Worm (Caenorhabditis elegans) whole organism, young adult: ENCODE results near the gene F39F10.2.
A peak's percentile ranks its signal among the peaks of the same experiment; 100 is the strongest.

Experiments used
- B0019.2 ChIP-seq: fragments of 200-800 bp; sonication (Bioruptor generic); conservative IDR thresholded peaks from 2 replicates; pipeline ENCODE4 v1.3.6; 2022; ENCODE audit warnings: missing genetic modification reagents, missing genetic modification characterization, missing compliant biosample characterization
- C06A6.2 ChIP-seq: fragments of 200-800 bp; sonication (Bioruptor generic); conservative IDR thresholded peaks from 2 replicates; pipeline ENCODE4 v1.3.6; 2022; ENCODE audit warnings: missing genetic modification characterization, missing compliant biosample characterization
- C17E4.6 ChIP-seq: fragments of 200-800 bp; sonication (Bioruptor generic); IDR thresholded peaks from 2 replicates; pipeline ENCODE4 v1.3.6; 2022; ENCODE audit warnings: missing genetic modification reagents, missing genetic modification characterization, missing compliant biosample characterization
- D2030.7 ChIP-seq: fragments of 200-800 bp; sonication (Bioruptor generic); IDR thresholded peaks from 2 replicates; pipeline ENCODE4 v1.3.6; 2022; ENCODE audit warnings: missing genetic modification reagents, missing genetic modification characterization, missing compliant biosample characterization
- F22D6.2 ChIP-seq: sonication (generic microtip); optimal IDR thresholded peaks from 2 replicates; lab custom pipeline; 2016; ENCODE audit warnings: mild to moderate bottlenecking, missing genetic modification characterization, missing compliant biosample characterization
- F39B2.1 ChIP-seq: fragments of 200-800 bp; sonication (Bioruptor generic); IDR thresholded peaks from 2 replicates; pipeline ENCODE4 v1.3.6; 2022; ENCODE audit warnings: missing genetic modification reagents, missing genetic modification characterization, missing compliant biosample characterization
- F57A8.1 ChIP-seq: fragments of 200-800 bp; sonication (Bioruptor generic); optimal IDR thresholded peaks from 2 replicates; lab custom pipeline; 2018; ENCODE audit warnings: mild to moderate bottlenecking, missing genetic modification characterization, moderate library complexity, missing compliant biosample characterization
- T26A5.8 ChIP-seq: sonication (generic microtip); optimal IDR thresholded peaks from 2 replicates; lab custom pipeline; 2016; ENCODE audit warnings: missing genetic modification characterization, missing compliant biosample characterization
- Y53F4B.3 ChIP-seq: fragments of 200-800 bp; sonication (Bioruptor generic); IDR thresholded peaks from 2 replicates; pipeline ENCODE4 v1.3.6; 2022; ENCODE audit warnings: missing genetic modification reagents, missing genetic modification characterization, missing compliant biosample characterization
- Y56A3A.18 ChIP-seq: fragments of 200-800 bp; sonication (Bioruptor generic); IDR thresholded peaks from 2 replicates; pipeline ENCODE4 v1.3.6; 2022; ENCODE audit warnings: missing genetic modification reagents, missing genetic modification characterization, missing compliant biosample characterization
- ama-1 ChIP-seq, 3 experiments: fragments of 150-350 bp in 1 of 3; sonication (generic microtip) in 2 of 3; optimal IDR thresholded peaks; 2 replicates each; lab custom pipeline; 2014 to 2018; ENCODE audit warnings: missing biosample characterization in 2 of 3, missing genetic modification characterization in 2 of 3, missing genetic modification reagents in 2 of 3
- athp-1 ChIP-seq: sonication (generic microtip); optimal IDR thresholded peaks from 2 replicates; lab custom pipeline; 2017; ENCODE audit warnings: mild to moderate bottlenecking, missing genetic modification characterization, missing compliant biosample characterization
- attf-5 ChIP-seq: fragments of 200-800 bp; sonication (Bioruptor generic); optimal IDR thresholded peaks from 2 replicates; lab custom pipeline; 2018; ENCODE audit warnings: mild to moderate bottlenecking, missing genetic modification characterization, missing compliant biosample characterization
- attf-6 ChIP-seq: fragments of 200-800 bp; sonication (Bioruptor generic); IDR thresholded peaks from 2 replicates; pipeline ENCODE4 v1.3.6; 2022; ENCODE audit warnings: missing genetic modification reagents, missing genetic modification characterization, missing compliant biosample characterization
- bed-1 ChIP-seq: fragments of 200-800 bp; sonication (Bioruptor generic); IDR thresholded peaks from 2 replicates; pipeline ENCODE4 v1.3.6; 2022; ENCODE audit warnings: missing genetic modification reagents, missing genetic modification characterization, missing compliant biosample characterization
- bed-2 ChIP-seq: fragments of 200-800 bp; sonication (Bioruptor generic); IDR thresholded peaks from 2 replicates; pipeline ENCODE4 v1.3.6; 2022; ENCODE audit warnings: missing genetic modification reagents, missing genetic modification characterization, missing compliant biosample characterization
- cebp-1 ChIP-seq, 2 experiments: fragments of 200-800 bp in 1 of 2; sonication (Bioruptor generic) in 1 of 2; sonication (generic microtip) in 1 of 2; IDR thresholded peaks in 1 of 2; optimal IDR thresholded peaks in 1 of 2; 2 replicates each; pipeline versions ENCODE4 v1.3.6 to Lab custom; 2017 to 2022; ENCODE audit warnings: missing compliant biosample characterization in 2 of 2, missing genetic modification characterization in 2 of 2, mild to moderate bottlenecking in 1 of 2, missing genetic modification reagents in 1 of 2, moderate library complexity in 1 of 2
- ceh-100 ChIP-seq: fragments of 200-800 bp; sonication (Bioruptor generic); IDR thresholded peaks from 2 replicates; pipeline ENCODE4 v1.3.6; 2022; ENCODE audit warnings: missing genetic modification reagents, missing genetic modification characterization, missing compliant biosample characterization
- ceh-40 ChIP-seq: fragments of 200-800 bp; sonication (Bioruptor generic); IDR thresholded peaks from 2 replicates; pipeline ENCODE4 v1.3.6; 2022; ENCODE audit warnings: missing genetic modification characterization, missing compliant biosample characterization
- ceh-58 ChIP-seq: fragments of 200-800 bp; sonication (Bioruptor generic); IDR thresholded peaks from 2 replicates; pipeline ENCODE4 v1.3.6; 2022; ENCODE audit warnings: missing genetic modification characterization, missing compliant biosample characterization
- chd-7 ChIP-seq: sonication (generic microtip); optimal IDR thresholded peaks from 2 replicates; lab custom pipeline; 2016; ENCODE audit warnings: mild to moderate bottlenecking, missing genetic modification characterization, moderate library complexity, missing compliant biosample characterization
- dpl-1 ChIP-seq: fragments of 150-350 bp; optimal IDR thresholded peaks from 2 replicates; lab custom pipeline; 2014; ENCODE audit warnings: missing biosample characterization, missing genetic modification reagents, missing genetic modification characterization
- egl-18 ChIP-seq: fragments of 200-800 bp; sonication (Bioruptor generic); IDR thresholded peaks from 2 replicates; pipeline ENCODE4 v1.3.6; 2022; ENCODE audit warnings: missing genetic modification reagents, missing genetic modification characterization, missing compliant biosample characterization
- egl-44 ChIP-seq: fragments of 200-800 bp; sonication (Bioruptor generic); IDR thresholded peaks from 2 replicates; pipeline ENCODE4 v1.3.6; 2022; ENCODE audit warnings: missing genetic modification reagents, missing genetic modification characterization, missing compliant biosample characterization
- ekl-4 ChIP-seq: fragments of 200-800 bp; sonication (Bioruptor generic); IDR thresholded peaks from 2 replicates; pipeline ENCODE4 v1.3.6; 2022; ENCODE audit warnings: missing genetic modification reagents, missing genetic modification characterization, missing compliant biosample characterization
- hlh-26 ChIP-seq: fragments of 200-800 bp; sonication (Bioruptor generic); conservative IDR thresholded peaks from 2 replicates; pipeline ENCODE4 v1.3.6; 2022; ENCODE audit warnings: missing genetic modification reagents, missing genetic modification characterization, missing compliant biosample characterization
- hmg-1.2 ChIP-seq: fragments of 200-800 bp; sonication (Bioruptor generic); IDR thresholded peaks from 2 replicates; pipeline ENCODE4 v1.3.6; 2022; ENCODE audit warnings: missing genetic modification reagents, missing genetic modification characterization, missing compliant biosample characterization
- hrde-1 ChIP-seq: sonication (generic microtip); optimal IDR thresholded peaks from 2 replicates; lab custom pipeline; 2016; ENCODE audit warnings: missing genetic modification characterization, mild to moderate bottlenecking, missing compliant biosample characterization, moderate library complexity, missing genotype, missing genetic modification reagents, borderline replicate concordance
- lin-54 ChIP-seq: fragments of 200-800 bp; sonication (Bioruptor generic); optimal IDR thresholded peaks from 2 replicates; lab custom pipeline; 2018; ENCODE audit warnings: mild to moderate bottlenecking, missing genetic modification characterization, missing compliant biosample characterization
- madf-6 ChIP-seq: fragments of 200-800 bp; sonication (Bioruptor generic); IDR thresholded peaks from 2 replicates; pipeline ENCODE4 v1.3.6; 2022; ENCODE audit warnings: missing genetic modification reagents, missing genetic modification characterization, missing compliant biosample characterization
- nfyb-1 ChIP-seq: fragments of 200-800 bp; sonication (Bioruptor generic); IDR thresholded peaks from 2 replicates; pipeline ENCODE4 v1.3.6; 2022; ENCODE audit warnings: missing genetic modification reagents, missing genetic modification characterization, missing compliant biosample characterization
- nhr-179 ChIP-seq: sonication (generic microtip); optimal IDR thresholded peaks from 2 replicates; lab custom pipeline; 2016; ENCODE audit warnings: mild to moderate bottlenecking, missing genetic modification characterization, missing compliant biosample characterization
- pbrm-1 ChIP-seq: fragments of 200-800 bp; sonication (Bioruptor generic); IDR thresholded peaks from 2 replicates; pipeline ENCODE4 v1.3.6; 2022; ENCODE audit warnings: missing genetic modification reagents, missing genetic modification characterization, missing compliant biosample characterization
- rcor-1 ChIP-seq: fragments of 200-800 bp; sonication (Bioruptor generic); IDR thresholded peaks from 2 replicates; pipeline ENCODE4 v1.3.6; 2022; ENCODE audit warnings: missing genetic modification reagents, missing genetic modification characterization, missing compliant biosample characterization
- repo-1 ChIP-seq: sonication (generic microtip); optimal IDR thresholded peaks from 2 replicates; lab custom pipeline; 2017; ENCODE audit warnings: mild to moderate bottlenecking, missing genetic modification characterization, missing compliant biosample characterization
- sdz-38 ChIP-seq: sonication (generic microtip); optimal IDR thresholded peaks from 2 replicates; lab custom pipeline; 2016; ENCODE audit warnings: missing genotype, missing genetic modification characterization, missing compliant biosample characterization
- snpc-1.3 ChIP-seq: sonication (generic microtip); optimal IDR thresholded peaks from 2 replicates; lab custom pipeline; 2017; ENCODE audit warnings: missing genetic modification characterization, mild to moderate bottlenecking, missing compliant biosample characterization, antibody characterized with exemption, moderate library complexity, missing genotype, missing genetic modification reagents; ENCODE audit not compliant: insufficient read depth
- snpc-3.4 ChIP-seq: sonication (generic microtip); optimal IDR thresholded peaks from 2 replicates; lab custom pipeline; 2017; ENCODE audit warnings: missing genetic modification characterization, mild to moderate bottlenecking, missing compliant biosample characterization, antibody characterized with exemption, moderate library complexity, missing genotype, missing genetic modification reagents

F39F10.2 gene

DNA sequence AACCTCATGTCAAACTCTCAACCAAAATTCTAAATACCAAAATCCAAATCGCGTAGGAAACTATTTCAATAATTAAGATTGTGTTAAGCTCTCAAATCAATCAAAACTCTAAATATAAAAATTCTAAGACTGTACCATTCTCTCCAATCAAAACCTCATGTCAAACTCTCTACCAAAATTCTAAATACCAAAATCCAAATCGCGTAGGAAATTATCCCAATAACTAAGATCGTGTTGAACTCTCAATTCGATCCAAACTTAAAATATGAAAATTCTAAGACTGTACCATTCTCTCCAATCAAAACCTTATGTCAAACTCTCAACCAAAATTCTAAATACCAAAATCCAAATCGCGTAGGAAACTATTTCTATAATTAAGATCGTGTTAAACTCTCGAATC, 37.7 kb downstream of the F39F10.2 start (continued):
- TF ChIP-seq ekl-4 (GFP tag; lab: Robert Waterston, UW) (peak; percentile 58; the same call in 1 of the 2 replicates), C17E4.6 (GFP tag; lab: Robert Waterston, UW) (0 out of 2 replicates have a peak, but pooled peaks have one; percentile 29), egl-44 (GFP tag; lab: Robert Waterston, UW) (peak; percentile 61; the same call in 1 of the 2 replicates), rcor-1 (GFP tag; lab: Robert Waterston, UW) (0 out of 2 replicates have a peak, but pooled peaks have one; percentile 23), ceh-40 (GFP tag; lab: Robert Waterston, UW) (peak; percentile 83; the same call in 1 of the 2 replicates), madf-6 (GFP tag; lab: Robert Waterston, UW) (peak; percentile 54), D2030.7 (GFP tag; lab: Robert Waterston, UW) (peak; percentile 18; the same call in 1 of the 2 replicates), pbrm-1 (GFP tag; lab: Robert Waterston, UW) (peak; percentile 81), bed-1 (GFP tag; lab: Robert Waterston, UW) (0 out of 2 replicates have a peak, but pooled peaks have one; percentile 82), ceh-100 (GFP tag; lab: Robert Waterston, UW) (peak; percentile 49), B0019.2 (peak; percentile 67), egl-18 (GFP tag; lab: Robert Waterston, UW) (peak; percentile 80), F39B2.1 (GFP tag; lab: Robert Waterston, UW) (peak; percentile 77), Y56A3A.18 (GFP tag; lab: Robert Waterston, UW) (peak; percentile 62; the same call in 1 of the 2 replicates)
- TF ChIP-seq, all 124 proteins: peak for 34; not testable (repeated sequence) for 90

- 0 out of 2 replicates have a peak, but pooled peaks have one; percentile 23 for TF ChIP-seq ceh-58
Observed at ce11 chrX:16937925-16938324, 43.2 kb downstream of the F39F10.2 start.

- TF ChIP-seq F22D6.2 (no peak), athp-1 (tag; lab: Kevin White, UChicago) (no peak), ceh-100 (GFP tag; lab: Robert Waterston, UW) (no peak), attf-5 (no peak), Y53F4B.3 (GFP tag; lab: Robert Waterston, UW) (no peak), sdz-38 (tag; lab: Kevin White, UChicago) (no peak), D2030.7 (GFP tag; lab: Robert Waterston, UW) (no peak), hmg-1.2 (GFP tag; lab: Robert Waterston, UW) (no peak), bed-2 (no peak), hrde-1 (tag; lab: Kevin White, UChicago) (no peak), T26A5.8 (tag; lab: Kevin White, UChicago) (no peak)
Observed at ce11 chrX:16942316-16942715, 47.6 kb downstream of the F39F10.2 start.

ce11 chrX:16943934-16944914, 49.5 kb downstream of the F39F10.2 start:
- TF ChIP-seq nfyb-1 (GFP tag; lab: Robert Waterston, UW) = peak; percentile 43; the same call in 1 of the 2 replicates
- TF ChIP-seq snpc-1.3 = no peak
- TF ChIP-seq snpc-3.4 (tag; lab: Kevin White, UChicago) = no peak
- TF ChIP-seq chd-7 = peak; percentile 27
- TF ChIP-seq athp-1 (tag; lab: Kevin White, UChicago) = no peak
- TF ChIP-seq dpl-1 (GFP tag; lab: Kevin White, UChicago) = no peak
- TF ChIP-seq lin-54 (GFP tag; lab: Kevin White, UChicago) = no peak
- no peak for TF ChIP-seq ceh-58
- TF ChIP-seq nhr-179 (tag; lab: Kevin White, UChicago) = no peak
- TF ChIP-seq repo-1 (tag; lab: Kevin White, UChicago) = no peak
- no peak for TF ChIP-seq F57A8.1 (GFP tag; lab: Kevin White, UChicago)
- TF ChIP-seq hrde-1 (tag; lab: Kevin White, UChicago) = no peak
- 0 out of 2 replicates have a peak, but pooled peaks have one; percentile 45 for TF ChIP-seq egl-44 (GFP tag; lab: Robert Waterston, UW)
- no peak for TF ChIP-seq cebp-1 (GFP tag; IDR thresholded peaks at IDR 0.05; lab: Robert Waterston, UW)
- peak; percentile 22 for TF ChIP-seq cebp-1 (tag; optimal IDR thresholded peaks at IDR 0.05; lab: Kevin White, UChicago)
- TF ChIP-seq hlh-26 (GFP tag; lab: Robert Waterston, UW) = no peak
- no peak for TF ChIP-seq ceh-40 (GFP tag; lab: Robert Waterston, UW)
- no peak for TF ChIP-seq D2030.7 (GFP tag; lab: Robert Waterston, UW)
- TF ChIP-seq attf-6 (GFP tag; lab: Robert Waterston, UW) = no peak
- peak; percentile 85 for TF ChIP-seq ama-1 (optimal IDR thresholded peaks at IDR 0.05; lab: Kevin White, UChicago)
- TF ChIP-seq ama-1 (GFP tag; optimal IDR thresholded peaks at IDR 0.05; lab: Kevin White, UChicago) = peak in 1 of 2 experiments; percentile 69
- 0 out of 2 replicates have a peak, but pooled peaks have one; percentile 12 for TF ChIP-seq madf-6 (GFP tag; lab: Robert Waterston, UW)
- TF ChIP-seq C06A6.2 = no peak
